Fruit fly (Drosophila melanogaster): ENCODE results near the gene CG14518.

CG14518 gene

dm6 chr3R:29033909-29034629 is 9.3 kb downstream of the CG14518 start, which contains the start of the genes beta4GalNAcTB and Cpsf100 (continued):
- TF ChIP-seq CG13123 (GFP tag; optimal IDR thresholded peaks at IDR 0.05) (peak; percentile 64), CG8359 (GFP tag; optimal IDR thresholded peaks at IDR 0.05; ENCODE audit: borderline replicate concordance) (peak; percentile 8), CG1529 (GFP tag; optimal IDR thresholded peaks at IDR 0.05) (peak; percentile 68), Doc2 (GFP tag; IDR thresholded peaks at IDR 0.05) (no peak), aop (GFP tag; IDR thresholded peaks at IDR 0.05) (0 out of 2 replicates have a peak, but pooled peaks have one; percentile 57), CG6272 (GFP tag; IDR thresholded peaks at IDR 0.05) (peak; percentile 70), toy (GFP tag; IDR thresholded peaks at IDR 0.05) (no peak), disco-r (GFP tag; optimal IDR thresholded peaks at IDR 0.05) (no peak), Abd-B (GFP tag; optimal IDR thresholded peaks at IDR 0.05) (peak; percentile 77), CG10462 (GFP tag; optimal IDR thresholded peaks at IDR 0.05) (peak; percentile 43), trem (tag; optimal IDR thresholded peaks at IDR 0.05) (peak; percentile 54), CG14014 (GFP tag; IDR thresholded peaks at IDR 0.05) (peak; percentile 49; the same call in 1 of the 2 replicates), tx (GFP tag; optimal IDR thresholded peaks at IDR 0.05) (peak; percentile 25), HLH4C (GFP tag; IDR thresholded peaks at IDR 0.05; ENCODE audit: partially characterized antibody) (no peak), CG12744 (GFP tag; optimal IDR thresholded peaks at IDR 0.05) (peak; percentile 40), CG8281 (tag; optimal IDR thresholded peaks at IDR 0.05) (peak; percentile 37), CG12104 (GFP tag; optimal IDR thresholded peaks at IDR 0.05) (peak; percentile 79), CG34376 (GFP tag; optimal IDR thresholded peaks at IDR 0.05) (peak; percentile 21), HmgZ (tag; optimal IDR thresholded peaks at IDR 0.05) (peak; percentile 6), CG3995 (GFP tag; optimal IDR thresholded peaks at IDR 0.05) (peak; percentile 63), jing (GFP tag; optimal IDR thresholded peaks at IDR 0.05) (peak; percentile 48), CG7745 (tag; optimal IDR thresholded peaks at IDR 0.05) (peak; percentile 56), CG16813 (GFP tag; IDR thresholded peaks at IDR 0.05; ENCODE audit: partially characterized antibody) (no peak), kni (GFP tag; optimal IDR thresholded peaks at IDR 0.05) (no peak), mirr (GFP tag; optimal IDR thresholded peaks at IDR 0.05) (no peak), CG15601 (tag; optimal IDR thresholded peaks at IDR 0.05) (peak; percentile 68), CG17186 (GFP tag; optimal IDR thresholded peaks at IDR 0.05) (no peak), caup (GFP tag; optimal IDR thresholded peaks at IDR 0.05; ENCODE audit: severe bottlenecking) (peak; percentile 32), CG32767 (GFP tag; IDR thresholded peaks at IDR 0.05) (no peak), CG12942 (GFP tag; optimal IDR thresholded peaks at IDR 0.05) (peak; percentile 66), CG6791 (GFP tag; IDR thresholded peaks at IDR 0.05; ENCODE audit: partially characterized antibody) (no peak), CG43689 (GFP tag; IDR thresholded peaks at IDR 0.05) (no peak), H15 (GFP tag; IDR thresholded peaks at IDR 0.05) (peak; percentile 62; the same call in 2 of the 3 replicates), CG1603 (tag; optimal IDR thresholded peaks at IDR 0.05) (peak; percentile 61), CG10979 (tag; optimal IDR thresholded peaks at IDR 0.05) (peak; percentile 57), ac (GFP tag; optimal IDR thresholded peaks at IDR 0.05) (no peak), CG10147 (GFP tag; optimal IDR thresholded peaks at IDR 0.05) (peak; percentile 65), eyg (GFP tag; optimal IDR thresholded peaks at IDR 0.05) (no peak), Chrac-16 (GFP tag; optimal IDR thresholded peaks at IDR 0.05) (peak; percentile 74), CG8924 (tag; optimal IDR thresholded peaks at IDR 0.05) (peak; percentile 83), CG11504 (tag; optimal IDR thresholded peaks at IDR 0.05) (peak; percentile 72), seq (GFP tag; IDR thresholded peaks at IDR 0.05) (peak; percentile 47; the same call in 1 of the 2 replicates), CrebB (tag; optimal IDR thresholded peaks at IDR 0.05) (no peak), ERR (GFP tag; optimal IDR thresholded peaks at IDR 0.05) (no peak), repo (GFP tag; optimal IDR thresholded peaks at IDR 0.05) (no peak), CG8478 (optimal IDR thresholded peaks at IDR 0.05) (no peak), trh (GFP tag; optimal IDR thresholded peaks at IDR 0.05) (peak; percentile 21), ham (GFP tag; IDR thresholded peaks at IDR 0.05) (no peak), Nf-YB (GFP tag; optimal IDR thresholded peaks at IDR 0.05) (peak; percentile 24)

Measured in whole organism, embryonic.